Fruit fly (Drosophila melanogaster): ENCODE measurements around the gene Wbp2.

DNA sequence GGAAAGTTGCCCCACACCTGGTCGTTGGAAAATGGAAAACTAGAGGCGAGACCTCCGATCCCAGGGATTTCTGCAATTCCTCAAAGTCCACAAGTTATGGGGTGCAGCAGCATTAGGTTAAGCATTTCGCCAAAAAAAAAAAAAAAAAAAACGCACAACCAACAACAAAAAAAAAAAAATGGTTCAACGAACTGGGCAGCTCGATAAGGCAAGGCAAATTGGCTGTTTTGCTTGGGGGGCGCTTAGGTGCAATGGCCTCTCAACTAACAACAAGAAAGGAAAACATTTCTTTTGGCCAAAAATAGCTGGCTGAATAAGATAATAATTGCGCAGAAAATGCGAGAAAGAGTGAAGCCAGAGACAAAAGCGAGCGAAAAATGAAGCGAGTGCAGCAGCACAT lies 49.8 kb upstream of the Wbp2 start:
- TF ChIP-seq CG9705 (GFP tag; optimal IDR thresholded peaks at IDR 0.05), result no peak
- no peak for TF ChIP-seq fru (GFP tag; optimal IDR thresholded peaks at IDR 0.05)
- no peak for TF ChIP-seq pan (optimal IDR thresholded peaks at IDR 0.05)
- TF ChIP-seq Abd-B (GFP tag; optimal IDR thresholded peaks at IDR 0.05), result no peak
- no peak for TF ChIP-seq CG32264 (GFP tag; optimal IDR thresholded peaks at IDR 0.05)
- no peak for TF ChIP-seq lola (GFP tag; optimal IDR thresholded peaks at IDR 0.05)
- no peak for TF ChIP-seq dl (GFP tag; optimal IDR thresholded peaks at IDR 0.05; ENCODE audit: insufficient read depth in 1 of 2, partially characterized antibody in 2 of 2)

All from whole organism, wandering third instar larva.